Worm (Caenorhabditis elegans) whole organism, late embryonic: ENCODE results near the gene F26F4.5.

Experiments
- F13H6.1 ChIP-seq: sonication (generic microtip); optimal IDR thresholded peaks from 2 replicates; lab custom pipeline; 2016; ENCODE audit warnings: missing genetic modification characterization, missing compliant biosample characterization
- ahr-1 ChIP-seq: sonication (generic microtip); optimal IDR thresholded peaks from 2 replicates; lab custom pipeline; 2016; ENCODE audit warnings: missing genetic modification characterization, missing compliant biosample characterization
- ceh-14 ChIP-seq: sonication (generic microtip); optimal IDR thresholded peaks from 2 replicates; lab custom pipeline; 2016; ENCODE audit warnings: missing genotype, missing genetic modification characterization, missing compliant biosample characterization
- ceh-18 ChIP-seq: sonication (generic microtip); optimal IDR thresholded peaks from 2 replicates; lab custom pipeline; 2016; ENCODE audit warnings: missing genetic modification characterization, missing compliant biosample characterization
- ceh-19 ChIP-seq: fragments of 200-800 bp; sonication (Bioruptor generic); optimal IDR thresholded peaks from 2 replicates; lab custom pipeline; 2018; ENCODE audit warnings: mild to moderate bottlenecking, missing genetic modification characterization, missing compliant biosample characterization
- ceh-2 ChIP-seq: sonication (generic microtip); optimal IDR thresholded peaks from 2 replicates; lab custom pipeline; 2016; ENCODE audit warnings: missing genotype, missing genetic modification characterization, missing compliant biosample characterization
- ceh-24 ChIP-seq: sonication (generic microtip); optimal IDR thresholded peaks from 2 replicates; lab custom pipeline; 2016; ENCODE audit warnings: mild to moderate bottlenecking, missing genetic modification characterization, missing compliant biosample characterization
- ceh-30 ChIP-seq: fragments of 150-350 bp; optimal IDR thresholded peaks from 2 replicates; lab custom pipeline; 2014; ENCODE audit warnings: missing biosample characterization, missing genetic modification characterization
- ceh-34 ChIP-seq: sonication (generic microtip); optimal IDR thresholded peaks from 2 replicates; lab custom pipeline; 2016; ENCODE audit warnings: mild to moderate bottlenecking, missing genetic modification characterization, missing compliant biosample characterization
- ceh-45 ChIP-seq: fragments of 200-800 bp; sonication (Bioruptor generic); IDR thresholded peaks from 2 replicates; pipeline ENCODE4 v1.3.6; 2022; ENCODE audit warnings: missing genetic modification reagents, missing genetic modification characterization, missing compliant biosample characterization
- ceh-6 ChIP-seq: fragments of 200-800 bp; sonication (Bioruptor generic); optimal IDR thresholded peaks from 2 replicates; lab custom pipeline; 2018; ENCODE audit warnings: mild to moderate bottlenecking, missing genetic modification characterization, missing compliant biosample characterization
- che-1 ChIP-seq: sonication (generic microtip); optimal IDR thresholded peaks from 2 replicates; lab custom pipeline; 2016; ENCODE audit warnings: mild to moderate bottlenecking, missing genetic modification characterization, missing compliant biosample characterization
- dmd-4 ChIP-seq: sonication (generic microtip); optimal IDR thresholded peaks from 2 replicates; lab custom pipeline; 2016; ENCODE audit warnings: borderline replicate concordance, missing genetic modification characterization, missing compliant biosample characterization
- elt-2 ChIP-seq: sonication (generic microtip); optimal IDR thresholded peaks from 2 replicates; lab custom pipeline; 2016; ENCODE audit warnings: missing genetic modification reagents, missing genetic modification characterization, missing compliant biosample characterization
- eyg-1 ChIP-seq: sonication (generic microtip); optimal IDR thresholded peaks from 2 replicates; lab custom pipeline; 2016; ENCODE audit warnings: missing genotype, missing genetic modification characterization, missing compliant biosample characterization
- fax-1 ChIP-seq: sonication (generic microtip); optimal IDR thresholded peaks from 2 replicates; lab custom pipeline; 2016; ENCODE audit warnings: missing genotype, missing genetic modification characterization, missing compliant biosample characterization
- fkh-10 ChIP-seq: fragments of 150-350 bp; optimal IDR thresholded peaks from 2 replicates; lab custom pipeline; 2014; ENCODE audit warnings: missing biosample characterization, missing genetic modification reagents, missing genetic modification characterization
- hlh-30 ChIP-seq: sonication (generic microtip); optimal IDR thresholded peaks from 2 replicates; lab custom pipeline; 2017; ENCODE audit warnings: antibody characterized with exemption, missing genetic modification characterization, missing compliant biosample characterization; ENCODE audit not compliant: insufficient read depth
- hlh-8 ChIP-seq: sonication (generic microtip); optimal IDR thresholded peaks from 2 replicates; lab custom pipeline; 2016; ENCODE audit warnings: missing genotype, missing genetic modification characterization, missing compliant biosample characterization
- lim-6 ChIP-seq: sonication (generic microtip); optimal IDR thresholded peaks from 2 replicates; lab custom pipeline; 2016; ENCODE audit warnings: missing genetic modification characterization, missing compliant biosample characterization
- lin-11 ChIP-seq: fragments of 200-800 bp; sonication (Bioruptor generic); optimal IDR thresholded peaks from 2 replicates; lab custom pipeline; 2018; ENCODE audit warnings: mild to moderate bottlenecking, missing genetic modification characterization, missing compliant biosample characterization
- npax-4 ChIP-seq: sonication (generic microtip); optimal IDR thresholded peaks from 2 replicates; lab custom pipeline; 2016; ENCODE audit warnings: missing genetic modification characterization, missing compliant biosample characterization
- odd-2 ChIP-seq: sonication (generic microtip); optimal IDR thresholded peaks from 2 replicates; lab custom pipeline; 2017; ENCODE audit warnings: antibody characterized with exemption, mild to moderate bottlenecking, missing genetic modification characterization, missing compliant biosample characterization
- pag-3 ChIP-seq: sonication (generic microtip); optimal IDR thresholded peaks from 2 replicates; lab custom pipeline; 2016; ENCODE audit warnings: missing compliant biosample characterization, missing genetic modification characterization, borderline replicate concordance
- pat-9 ChIP-seq: fragments of 200-800 bp; sonication (Bioruptor generic); optimal IDR thresholded peaks from 2 replicates; lab custom pipeline; 2018; ENCODE audit warnings: mild to moderate bottlenecking, missing genetic modification characterization, moderate library complexity, missing compliant biosample characterization
- pax-1 ChIP-seq: fragments of 150-350 bp; optimal IDR thresholded peaks from 2 replicates; lab custom pipeline; 2014; ENCODE audit warnings: missing biosample characterization, missing genetic modification characterization
- pha-2 ChIP-seq: sonication (generic microtip); optimal IDR thresholded peaks from 2 replicates; lab custom pipeline; 2017; ENCODE audit warnings: mild to moderate bottlenecking, missing genetic modification characterization, missing compliant biosample characterization
- pha-4 ChIP-seq: fragments of 150-350 bp; optimal IDR thresholded peaks from 2 replicates; lab custom pipeline; 2018; ENCODE audit warnings: missing biosample characterization, missing genetic modification reagents, missing genetic modification characterization
- ref-2 ChIP-seq: sonication (generic microtip); optimal IDR thresholded peaks from 2 replicates; lab custom pipeline; 2016; ENCODE audit warnings: missing genetic modification characterization, missing compliant biosample characterization
- sox-2 ChIP-seq: fragments of 200-800 bp; sonication (Bioruptor generic); IDR thresholded peaks from 2 replicates; pipeline ENCODE4 v1.3.6; 2022; ENCODE audit warnings: missing genetic modification reagents, missing genetic modification characterization, missing compliant biosample characterization
- sox-4 ChIP-seq: sonication (generic microtip); optimal IDR thresholded peaks from 2 replicates; lab custom pipeline; 2017; ENCODE audit warnings: mild to moderate bottlenecking, missing genetic modification characterization, inconsistent platforms, missing compliant biosample characterization
- syd-9 ChIP-seq: sonication (generic microtip); optimal IDR thresholded peaks from 2 replicates; lab custom pipeline; 2016; ENCODE audit warnings: mild to moderate bottlenecking, missing genetic modification characterization, moderate library complexity, missing compliant biosample characterization
- tbx-7 ChIP-seq: sonication (generic microtip); optimal IDR thresholded peaks from 2 replicates; lab custom pipeline; 2016; ENCODE audit warnings: missing genotype, missing genetic modification characterization, missing compliant biosample characterization
- ttx-3 ChIP-seq: sonication (generic microtip); optimal IDR thresholded peaks from 2 replicates; lab custom pipeline; 2016; ENCODE audit warnings: missing genetic modification reagents, missing genetic modification characterization, missing compliant biosample characterization
- unc-42 ChIP-seq: sonication (generic microtip); optimal IDR thresholded peaks from 2 replicates; lab custom pipeline; 2016; ENCODE audit warnings: missing genotype, missing genetic modification characterization, missing compliant biosample characterization
- unc-86 ChIP-seq: sonication (generic microtip); optimal IDR thresholded peaks from 2 replicates; lab custom pipeline; 2016; ENCODE audit warnings: missing genetic modification characterization, missing compliant biosample characterization
- zip-5 ChIP-seq: sonication (generic microtip); optimal IDR thresholded peaks from 2 replicates; lab custom pipeline; 2016; ENCODE audit warnings: missing genetic modification characterization, missing compliant biosample characterization
- ztf-16 ChIP-seq: sonication (generic microtip); optimal IDR thresholded peaks from 2 replicates; lab custom pipeline; 2017; ENCODE audit warnings: missing genetic modification characterization, missing compliant biosample characterization

Gene F26F4.5

DNA sequence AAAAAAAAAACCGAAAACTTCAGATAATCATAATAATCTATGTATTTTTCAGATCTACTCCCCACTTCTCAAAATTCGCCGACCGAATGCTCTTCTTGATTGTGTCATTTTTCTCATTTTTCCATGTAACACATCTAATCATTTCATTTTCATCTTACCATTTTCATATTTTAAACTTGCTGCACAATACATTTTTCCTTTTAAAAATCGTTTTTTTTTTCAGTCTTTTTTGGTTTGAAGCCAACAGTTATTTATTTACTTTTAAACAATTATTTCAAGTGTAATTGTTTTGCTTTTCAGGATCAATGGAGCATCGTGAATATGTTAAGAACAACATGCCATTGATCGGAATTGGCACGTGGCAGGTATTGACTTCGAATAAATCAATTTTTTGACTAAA lies 32.0 kb downstream of the F26F4.5 start, which contains the start of gene C35D10.6:
Gene C35D10.6, plus strand, starts transcription at position 301 of the 400 bp plus-strand sequence.
- TF ChIP-seq pha-4 (tag; lab: Kevin White, UChicago) (no peak), ceh-6 (no peak)

DNA sequence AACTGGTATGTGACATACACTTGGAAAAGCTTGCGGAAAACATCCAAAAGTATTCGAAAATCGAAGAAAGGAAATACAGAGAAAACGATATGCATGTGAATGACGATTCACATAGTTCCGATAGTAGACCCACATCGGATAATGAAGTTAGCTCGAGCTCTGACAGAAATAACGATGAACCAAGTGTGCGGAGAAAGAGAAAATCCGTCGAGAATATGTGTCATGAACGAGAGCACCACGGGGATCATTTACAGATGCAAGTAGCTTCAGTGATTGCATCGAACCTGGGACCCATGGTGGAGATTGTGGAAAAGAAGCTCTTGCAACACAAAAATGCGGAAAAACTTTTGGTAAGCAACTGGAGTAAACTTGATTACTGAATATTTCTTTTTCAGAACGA lies 34.1 kb downstream of the F26F4.5 start:
- TF ChIP-seq ceh-18: no peak
- TF ChIP-seq unc-42: no peak
- TF ChIP-seq zip-5 (tag; lab: Kevin White, UChicago): no peak
- TF ChIP-seq pha-2: no peak

DNA sequence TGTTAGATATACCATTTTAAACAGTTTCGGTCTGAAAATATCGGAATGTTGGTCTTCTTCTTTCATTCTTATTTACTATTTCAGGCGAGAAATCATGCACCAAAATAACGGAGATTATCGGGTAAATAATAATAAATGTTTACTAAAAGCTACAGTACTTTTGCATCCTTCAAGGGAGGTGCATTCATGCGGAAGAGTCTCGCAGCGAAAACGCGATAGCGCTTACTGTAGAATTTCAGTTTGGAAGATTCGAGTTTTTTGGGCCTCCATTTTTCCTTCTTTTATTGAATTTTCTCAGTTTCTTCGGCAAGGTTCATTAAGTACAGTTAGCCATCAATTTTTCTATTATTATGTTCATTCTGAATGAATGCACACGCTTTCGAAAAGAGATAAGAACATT lies 34.9 kb downstream of the F26F4.5 start, which contains the start of gene C35D10.7:
Gene C35D10.7, plus strand, starts transcription at position 85 of the 400 bp plus-strand sequence.
- TF ChIP-seq pha-2: no peak
- no peak for TF ChIP-seq ceh-45
- TF ChIP-seq che-1 (tag; lab: Kevin White, UChicago): no peak
- TF ChIP-seq dmd-4 (tag; lab: Kevin White, UChicago): no peak
- no peak for TF ChIP-seq odd-2 (tag; lab: Kevin White, UChicago)
- TF ChIP-seq hlh-8 (tag; lab: Kevin White, UChicago): no peak
- TF ChIP-seq tbx-7 (tag; lab: Kevin White, UChicago): no peak
- TF ChIP-seq ttx-3: no peak
- no peak for TF ChIP-seq pax-1 (tag; lab: Kevin White, UChicago)
- no peak for TF ChIP-seq ceh-19
- TF ChIP-seq npax-4: no peak
- no peak for TF ChIP-seq F13H6.1 (tag; lab: Kevin White, UChicago)
- TF ChIP-seq lim-6 (tag; lab: Kevin White, UChicago): no peak
- no peak for TF ChIP-seq sox-2 (GFP tag; lab: Robert Waterston, UW)
- no peak for TF ChIP-seq zip-5 (tag; lab: Kevin White, UChicago)
- no peak for TF ChIP-seq fax-1
- no peak for TF ChIP-seq elt-2 (tag; lab: Kevin White, UChicago)

DNA sequence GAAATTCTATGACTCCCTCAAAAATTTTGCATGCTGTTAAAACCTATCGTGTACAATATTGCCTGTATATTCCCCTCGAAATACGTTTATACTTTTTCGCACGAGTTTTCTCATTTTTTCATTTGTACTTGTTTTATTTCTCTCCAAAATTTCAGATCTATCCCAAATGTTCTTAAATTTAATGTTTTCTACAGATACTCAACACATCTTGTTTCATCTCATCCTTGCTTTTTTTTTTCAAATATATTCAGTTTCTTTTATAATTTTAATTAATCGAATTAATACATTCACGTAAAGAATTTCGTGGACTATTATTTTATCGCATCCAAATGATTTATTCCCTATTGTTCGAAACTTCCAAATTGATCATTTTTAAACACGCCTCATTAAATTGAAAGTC lies 36.1 kb downstream of the F26F4.5 start, which contains the start of gene C35D10.8:
Gene C35D10.8, plus strand, starts transcription at position 301 of the 400 bp plus-strand sequence.
- no peak for TF ChIP-seq unc-86
- no peak for TF ChIP-seq pag-3 (tag; lab: Kevin White, UChicago)
- no peak for TF ChIP-seq npax-4
- TF ChIP-seq eyg-1 (tag; lab: Kevin White, UChicago): no peak
- no peak for TF ChIP-seq ceh-24
- TF ChIP-seq dmd-4 (tag; lab: Kevin White, UChicago): no peak
- TF ChIP-seq unc-42: no peak
- TF ChIP-seq ttx-3: no peak
- TF ChIP-seq pax-1 (tag; lab: Kevin White, UChicago): no peak
- no peak for TF ChIP-seq fax-1
- TF ChIP-seq ceh-2 (tag; lab: Kevin White, UChicago): no peak
- TF ChIP-seq lin-11 (tag; lab: Kevin White, UChicago): no peak

DNA sequence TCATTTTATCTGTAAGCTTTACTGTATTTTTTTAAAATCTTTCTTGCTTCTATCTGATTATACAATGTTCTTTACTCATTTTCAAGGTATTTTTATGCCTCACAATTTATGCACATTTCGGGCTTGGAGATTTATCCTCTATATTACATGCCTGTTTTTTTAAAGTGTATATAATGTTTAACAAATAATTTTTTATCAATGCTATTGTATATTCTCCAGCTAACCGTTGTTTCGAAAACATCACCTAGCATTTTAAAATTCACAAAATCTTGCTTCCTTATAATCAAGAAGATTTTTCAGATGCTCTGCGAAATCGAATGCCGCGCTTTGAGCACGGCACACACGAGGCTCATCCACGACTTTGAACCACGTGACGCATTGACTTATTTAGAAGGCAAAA lies 39.0 kb downstream of the F26F4.5 start, which contains the start of gene ced-4:
Gene ced-4, plus strand, starts transcription at position 301 of the 400 bp plus-strand sequence.
- no peak for TF ChIP-seq sox-4 (tag; lab: Kevin White, UChicago)
- TF ChIP-seq lim-6 (tag; lab: Kevin White, UChicago): no peak
- TF ChIP-seq ceh-34 (tag; lab: Kevin White, UChicago): no peak
- no peak for TF ChIP-seq fkh-10
- TF ChIP-seq syd-9: no peak
- no peak for TF ChIP-seq ceh-6
- TF ChIP-seq odd-2 (tag; lab: Kevin White, UChicago): no peak
- TF ChIP-seq ahr-1 (tag; lab: Kevin White, UChicago): no peak
- no peak for TF ChIP-seq ceh-14 (tag; lab: Kevin White, UChicago)
- no peak for TF ChIP-seq ref-2 (tag; lab: Kevin White, UChicago)
- TF ChIP-seq ceh-30: no peak
- TF ChIP-seq pat-9 (tag; lab: Kevin White, UChicago): no peak
- TF ChIP-seq hlh-30 (tag; lab: Kevin White, UChicago): no peak
- TF ChIP-seq ztf-16 (tag; lab: Kevin White, UChicago): no peak
